Fruit fly (Drosophila melanogaster) whole organism, prepupa: ENCODE measurements around the gene CG33093.

Experiments used
- CG6163 ChIP-seq: fragments of 200-800 bp; sonication (Bioruptor generic); IDR thresholded peaks from 3 replicates; pipeline ENCODE4 v1.3.6; 2022; ENCODE audit warnings: missing biosample characterization, missing genetic modification characterization
- dsx ChIP-seq: fragments of 200-800 bp; optimal IDR thresholded peaks from 3 replicates; lab custom pipeline; 2019; ENCODE audit warnings: missing biosample characterization, mild to moderate bottlenecking, missing genetic modification characterization, moderate library complexity; ENCODE audit not compliant: poor library complexity, severe bottlenecking
- net ChIP-seq: fragments of 200-800 bp; sonication (Bioruptor generic); optimal IDR thresholded peaks from 3 replicates; lab custom pipeline; 2016; ENCODE audit warnings: missing biosample characterization, missing genetic modification characterization

DNA sequence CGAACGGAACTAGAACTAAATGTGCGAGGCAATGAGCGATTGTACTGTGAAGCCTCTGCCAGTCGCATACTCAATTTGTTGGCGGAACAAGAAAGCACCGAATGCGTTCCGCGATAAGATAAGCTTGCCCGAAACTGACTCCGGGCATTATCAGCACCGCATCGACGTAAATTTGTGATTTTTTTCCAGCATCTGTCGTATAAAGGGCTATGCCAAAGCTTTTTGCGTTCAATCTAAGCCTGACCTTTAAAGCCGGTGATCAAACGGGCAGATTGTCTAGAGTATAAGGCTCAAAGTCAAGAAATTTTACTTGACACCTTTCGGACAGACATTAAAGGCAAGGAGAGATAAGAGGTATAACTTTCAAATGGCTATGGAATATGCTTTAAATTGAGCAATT lies 14.3 kb upstream of the CG33093 start:
- TF ChIP-seq net (no peak), CG6163 (no peak), dsx (no peak)
